Worm (Caenorhabditis elegans) whole organism, L3 larva: ENCODE results near the gene spig-9.

Experiments used
- ZK546.5 ChIP-seq: sonication (generic microtip); optimal IDR thresholded peaks from 2 replicates; lab custom pipeline; 2017; ENCODE audit warnings: missing biosample characterization, missing genetic modification characterization
- aly-2 ChIP-seq: fragments of 150-350 bp; optimal IDR thresholded peaks from 2 replicates; lab custom pipeline; 2014; ENCODE audit warnings: missing biosample characterization, missing genetic modification characterization
- ceh-16 ChIP-seq: sonication (generic microtip); optimal IDR thresholded peaks from 2 replicates; lab custom pipeline; 2017; ENCODE audit warnings: missing biosample characterization, missing genetic modification characterization
- ceh-28 ChIP-seq: fragments of 150-350 bp; optimal IDR thresholded peaks from 2 replicates; lab custom pipeline; 2014; ENCODE audit warnings: missing biosample characterization, missing genetic modification reagents, missing genetic modification characterization
- ceh-82 ChIP-seq: fragments of 150-350 bp; optimal IDR thresholded peaks from 2 replicates; lab custom pipeline; 2014; ENCODE audit warnings: missing biosample characterization, missing genetic modification characterization
- egl-27 ChIP-seq: sonication (generic microtip); optimal IDR thresholded peaks from 4 replicates; lab custom pipeline; 2017; ENCODE audit warnings: missing biosample characterization, missing genetic modification reagents, missing genetic modification characterization
- egl-5 ChIP-seq: fragments of 150-350 bp; optimal IDR thresholded peaks from 2 replicates; lab custom pipeline; 2017; ENCODE audit warnings: missing biosample characterization, missing genetic modification reagents, missing genetic modification characterization, inconsistent platforms
- elt-2 ChIP-seq: sonication (generic microtip); optimal IDR thresholded peaks from 2 replicates; lab custom pipeline; 2016; ENCODE audit warnings: missing genetic modification reagents, mild to moderate bottlenecking, missing genetic modification characterization, missing compliant biosample characterization
- elt-3 ChIP-seq, 3 experiments: fragments of 150-350 bp in 1 of 3; sonication (generic microtip) in 2 of 3; optimal IDR thresholded peaks; 2 replicates in 2 of 3; 4 replicates in 1 of 3; lab custom pipeline; 2014 to 2017; ENCODE audit warnings: missing biosample characterization in 3 of 3, missing genetic modification characterization in 3 of 3
- eor-1 ChIP-seq, 2 experiments: fragments of 150-350 bp; optimal IDR thresholded peaks; 2 replicates each; lab custom pipeline; 2014 to 2018; ENCODE audit warnings: missing biosample characterization in 2 of 2, missing genetic modification characterization in 2 of 2
- fkh-10 ChIP-seq: sonication (generic microtip); optimal IDR thresholded peaks from 2 replicates; lab custom pipeline; 2017; ENCODE audit warnings: missing biosample characterization, missing genetic modification reagents, missing genetic modification characterization
- fkh-2 ChIP-seq: fragments of 150-350 bp; optimal IDR thresholded peaks from 2 replicates; lab custom pipeline; 2014; ENCODE audit warnings: missing biosample characterization, missing genetic modification reagents, missing genetic modification characterization
- hmg-11 ChIP-seq: sonication (generic microtip); optimal IDR thresholded peaks from 2 replicates; lab custom pipeline; 2016; ENCODE audit warnings: missing genetic modification characterization, missing compliant biosample characterization
- jun-1 ChIP-seq: fragments of 150-350 bp; optimal IDR thresholded peaks from 2 replicates; lab custom pipeline; 2014; ENCODE audit warnings: missing biosample characterization, missing genetic modification reagents, missing genetic modification characterization
- lin-15B ChIP-seq: fragments of 150-350 bp; optimal IDR thresholded peaks from 2 replicates; lab custom pipeline; 2014; ENCODE audit warnings: missing biosample characterization, missing genetic modification characterization
- lin-39 ChIP-seq: fragments of 150-350 bp; optimal IDR thresholded peaks from 2 replicates; lab custom pipeline; 2018; ENCODE audit warnings: missing biosample characterization, missing genetic modification reagents, missing genetic modification characterization
- lsy-12 ChIP-seq: sonication (generic microtip); optimal IDR thresholded peaks from 2 replicates; lab custom pipeline; 2016; ENCODE audit warnings: mild to moderate bottlenecking, missing genetic modification characterization, missing compliant biosample characterization
- mdl-1 ChIP-seq: fragments of 150-350 bp; optimal IDR thresholded peaks from 2 replicates; lab custom pipeline; 2014; ENCODE audit warnings: missing biosample characterization, missing genetic modification characterization
- nfya-1 ChIP-seq: sonication (generic microtip); optimal IDR thresholded peaks from 2 replicates; lab custom pipeline; 2017; ENCODE audit warnings: missing genetic modification characterization, mild to moderate bottlenecking, missing compliant biosample characterization, antibody characterized with exemption, moderate library complexity; ENCODE audit not compliant: insufficient read depth
- nhr-11 ChIP-seq: fragments of 150-350 bp; optimal IDR thresholded peaks from 2 replicates; lab custom pipeline; 2014; ENCODE audit warnings: missing biosample characterization, missing genetic modification characterization
- nhr-12 ChIP-seq: fragments of 150-350 bp; optimal IDR thresholded peaks from 2 replicates; lab custom pipeline; 2014; ENCODE audit warnings: missing biosample characterization, missing genetic modification characterization
- nhr-23 ChIP-seq: fragments of 150-350 bp; optimal IDR thresholded peaks from 2 replicates; lab custom pipeline; 2014; ENCODE audit warnings: missing biosample characterization, missing genetic modification reagents, missing genetic modification characterization
- nhr-237 ChIP-seq: fragments of 150-350 bp; optimal IDR thresholded peaks from 2 replicates; lab custom pipeline; 2014; ENCODE audit warnings: missing biosample characterization, missing genetic modification characterization
- nhr-25 ChIP-seq: sonication (generic microtip); optimal IDR thresholded peaks from 2 replicates; lab custom pipeline; 2017; ENCODE audit warnings: missing biosample characterization, missing genetic modification characterization
- nhr-28 ChIP-seq: fragments of 150-350 bp; optimal IDR thresholded peaks from 2 replicates; lab custom pipeline; 2014; ENCODE audit warnings: missing biosample characterization, missing genetic modification characterization
- nhr-43 ChIP-seq: sonication (generic microtip); optimal IDR thresholded peaks from 2 replicates; lab custom pipeline; 2016; ENCODE audit warnings: mild to moderate bottlenecking, missing genetic modification characterization, missing compliant biosample characterization; ENCODE audit not compliant: poor library complexity, severe bottlenecking
- nhr-67 ChIP-seq: fragments of 150-350 bp; optimal IDR thresholded peaks from 2 replicates; lab custom pipeline; 2014; ENCODE audit warnings: missing biosample characterization, missing genetic modification characterization
- nhr-77 ChIP-seq: fragments of 150-350 bp; optimal IDR thresholded peaks from 2 replicates; lab custom pipeline; 2014; ENCODE audit warnings: missing biosample characterization, missing genetic modification characterization
- skn-1 ChIP-seq: fragments of 150-350 bp; optimal IDR thresholded peaks from 2 replicates; lab custom pipeline; 2014; ENCODE audit warnings: missing biosample characterization, missing genetic modification characterization
- snpc-4 ChIP-seq: fragments of 150-350 bp; optimal IDR thresholded peaks from 2 replicates; lab custom pipeline; 2014; ENCODE audit warnings: missing biosample characterization, missing genetic modification characterization
- tbx-2 ChIP-seq: sonication (generic microtip); optimal IDR thresholded peaks from 2 replicates; lab custom pipeline; 2016; ENCODE audit warnings: mild to moderate bottlenecking, missing genetic modification characterization, missing compliant biosample characterization
- unc-62 ChIP-seq: fragments of 150-350 bp; sonication (generic microtip); optimal IDR thresholded peaks from 4 replicates; lab custom pipeline; 2014; ENCODE audit warnings: missing biosample characterization, missing genetic modification reagents, missing genetic modification characterization
- zag-1 ChIP-seq: fragments of 150-350 bp; optimal IDR thresholded peaks from 2 replicates; lab custom pipeline; 2014; ENCODE audit warnings: missing biosample characterization, missing genetic modification characterization
- ztf-4 ChIP-seq: fragments of 150-350 bp; optimal IDR thresholded peaks from 2 replicates; lab custom pipeline; 2014; ENCODE audit warnings: missing biosample characterization, missing genetic modification characterization

The spig-9 gene

ce11 chrV:13620676-13621075 lies 9.0 kb upstream of the spig-9 start, which contains the start of gene F53F4.15:
Gene F53F4.15, plus strand, starts transcription at chrV:13620976.
- TF ChIP-seq nfya-1 (tag; lab: Kevin White, UChicago), result no peak
- TF ChIP-seq lin-15B (tag; lab: Kevin White, UChicago), result no peak
- TF ChIP-seq mdl-1, result no peak
- no peak for TF ChIP-seq ztf-4 (tag; lab: Kevin White, UChicago)
- no peak for TF ChIP-seq fkh-10 (GFP tag; lab: Kevin White, UChicago)
- no peak for TF ChIP-seq nhr-43
- no peak for TF ChIP-seq hmg-11 (tag; lab: Kevin White, UChicago)
- TF ChIP-seq nhr-237, result no peak
- no peak for TF ChIP-seq ceh-82 (tag; lab: Kevin White, UChicago)
- TF ChIP-seq aly-2 (tag; lab: Kevin White, UChicago), result no peak
- no peak for TF ChIP-seq nhr-12 (tag; lab: Kevin White, UChicago)
- TF ChIP-seq zag-1 (tag; lab: Kevin White, UChicago), result no peak
- TF ChIP-seq fkh-2 (tag; lab: Kevin White, UChicago), result no peak
- no peak for TF ChIP-seq nhr-77 (tag; lab: Kevin White, UChicago)
- TF ChIP-seq jun-1 (tag; lab: Kevin White, UChicago), result no peak
- TF ChIP-seq ceh-28 (tag; lab: Kevin White, UChicago), result no peak
- TF ChIP-seq egl-5 (tag; lab: Kevin White, UChicago), result no peak
- TF ChIP-seq, all 47 proteins: peak for 0

- no peak for TF ChIP-seq nhr-28 (tag; lab: Kevin White, UChicago)
- no peak for TF ChIP-seq lin-39
- no peak for TF ChIP-seq lsy-12 (tag; lab: Kevin White, UChicago)
- no peak for TF ChIP-seq nhr-237
- TF ChIP-seq elt-2 (tag; lab: Kevin White, UChicago), result no peak
- no peak for TF ChIP-seq nhr-67 (tag; lab: Kevin White, UChicago)
- no peak for TF ChIP-seq nhr-12 (tag; lab: Kevin White, UChicago)
- TF ChIP-seq ceh-16, result no peak
- TF ChIP-seq egl-27 (tag; lab: Kevin White, UChicago), result no peak
- TF ChIP-seq fkh-10 (GFP tag; lab: Kevin White, UChicago), result no peak
- no peak for TF ChIP-seq egl-5 (tag; lab: Kevin White, UChicago)
- no peak for TF ChIP-seq elt-3 (tag; optimal IDR thresholded peaks at IDR 0.05; lab: Kevin White, UChicago)
- no peak for TF ChIP-seq hmg-11 (tag; lab: Kevin White, UChicago)
- no peak for TF ChIP-seq mdl-1
- TF ChIP-seq jun-1 (tag; lab: Kevin White, UChicago), result no peak
Measured at ce11 chrV:13619752-13620151, 8.1 kb upstream of the spig-9 start, which contains the start of gene srd-11. Gene srd-11, minus strand, starts transcription at chrV:13619852.

- TF ChIP-seq nhr-43 (no peak), nhr-11 (tag; lab: Kevin White, UChicago) (no peak), nhr-25 (tag; lab: Kevin White, UChicago) (no peak), ceh-82 (tag; lab: Kevin White, UChicago) (no peak), eor-1 (tag; optimal IDR thresholded peaks at IDR 0.05; lab: Kevin White, UChicago) (no peak), lin-15B (tag; lab: Kevin White, UChicago) (no peak), elt-2 (tag; lab: Kevin White, UChicago) (no peak), ZK546.5 (tag; lab: Kevin White, UChicago) (no peak), nhr-67 (tag; lab: Kevin White, UChicago) (no peak), fkh-10 (GFP tag; lab: Kevin White, UChicago) (no peak)
Measured at ce11 chrV:13613870-13614269, 2.2 kb upstream of the spig-9 start, which contains the start of gene F53F4.7. Gene F53F4.7, minus strand, starts transcription at chrV:13613970.

DNA sequence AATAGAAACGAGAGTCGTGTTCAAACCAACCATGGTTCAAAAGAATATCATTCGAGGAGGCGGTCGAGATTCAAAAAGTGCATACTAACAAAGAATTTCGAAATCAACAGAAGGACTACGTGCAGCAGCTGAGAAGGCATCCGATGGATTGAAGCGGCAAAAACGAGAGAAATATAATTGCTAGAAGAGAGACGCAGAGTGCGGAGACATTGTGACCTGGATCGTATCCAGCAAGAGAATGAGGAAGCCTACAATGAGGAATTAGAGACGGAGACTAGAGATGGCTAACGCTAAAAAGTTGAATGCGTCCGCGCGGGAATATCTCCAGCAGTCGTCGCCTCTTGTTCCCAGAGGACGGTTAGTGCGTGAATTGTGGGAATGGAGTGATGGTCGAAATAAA lies 1.9 kb downstream of the spig-9 start:
- TF ChIP-seq unc-62 (GFP tag; lab: Kevin White, UChicago) (no peak), nhr-77 (tag; lab: Kevin White, UChicago) (no peak), snpc-4 (tag; lab: Kevin White, UChicago) (no peak), nhr-23 (tag; lab: Kevin White, UChicago) (peak; percentile 66)

ce11 chrV:13608486-13608885 lies 3.2 kb downstream of the spig-9 start:
- peak; percentile 44 for TF ChIP-seq nhr-23 (tag; lab: Kevin White, UChicago)
- TF ChIP-seq egl-5 (tag; lab: Kevin White, UChicago), result no peak
- no peak for TF ChIP-seq egl-27 (tag; lab: Kevin White, UChicago)
- TF ChIP-seq skn-1, result no peak
- TF ChIP-seq nhr-43, result peak; percentile 12
- no peak for TF ChIP-seq tbx-2 (tag; lab: Kevin White, UChicago)
- TF ChIP-seq, all 47 proteins: peak for 2
